Worm (Caenorhabditis elegans): Measurements from ENCODE around the gene tag-329.

DNA sequence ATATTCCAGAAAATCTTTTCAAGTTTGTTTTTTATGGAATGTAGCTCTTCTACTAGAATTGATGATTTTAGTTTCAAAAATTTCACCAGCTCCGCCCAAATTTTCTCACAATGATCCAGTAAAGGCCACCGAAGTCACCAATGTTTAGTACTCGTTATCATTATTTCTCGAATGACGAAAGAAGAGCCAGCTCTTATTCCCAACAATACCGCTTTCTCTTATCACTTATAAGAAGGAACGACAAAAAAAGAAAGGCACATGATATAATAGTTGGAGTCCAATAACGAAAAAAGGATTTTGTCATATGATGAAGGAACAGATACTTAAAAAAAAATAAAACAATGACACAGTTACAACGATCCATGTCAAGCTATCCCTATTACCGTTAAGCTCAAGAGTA lies 36.3 kb downstream of the tag-329 start:
- TF ChIP-seq elt-1 (tag; optimal IDR thresholded peaks at IDR 0.05): no peak
- TF ChIP-seq R02D3.7 (tag; optimal IDR thresholded peaks at IDR 0.05): no peak
- TF ChIP-seq ama-1 (optimal IDR thresholded peaks at IDR 0.05): no peak
- TF ChIP-seq nhr-237 (tag; optimal IDR thresholded peaks at IDR 0.05): no peak
- no peak for TF ChIP-seq nhr-12 (tag; optimal IDR thresholded peaks at IDR 0.05)
- no peak for TF ChIP-seq zag-1 (tag; optimal IDR thresholded peaks at IDR 0.05)
- no peak for TF ChIP-seq skn-1 (tag; optimal IDR thresholded peaks at IDR 0.05)
- TF ChIP-seq unc-55 (GFP tag; optimal IDR thresholded peaks at IDR 0.05): no peak
- TF ChIP-seq ztf-11 (tag; optimal IDR thresholded peaks at IDR 0.05): no peak
- no peak for TF ChIP-seq nhr-23 (tag; optimal IDR thresholded peaks at IDR 0.05)
- no peak for TF ChIP-seq dmd-4 (tag; optimal IDR thresholded peaks at IDR 0.05)

Measured in whole organism, L2 larva.